Fruit fly (Drosophila melanogaster): ENCODE data around the gene CG14042.

Gene CG14042

dm6 chr2L:5043043-5043442 lies 5.5 kb downstream of the CG14042 start, which contains the start of the genes CG33995, CG44000 and CG44001 (continued):
- no peak for TF ChIP-seq CG14667 (GFP tag; IDR thresholded peaks at IDR 0.05)
- no peak for TF ChIP-seq CG17612 (GFP tag; IDR thresholded peaks at IDR 0.05)
- TF ChIP-seq CG1233 (GFP tag; optimal IDR thresholded peaks at IDR 0.05): no peak
- TF ChIP-seq CG3726 (GFP tag; IDR thresholded peaks at IDR 0.05): no peak
- TF ChIP-seq pum (GFP tag; optimal IDR thresholded peaks at IDR 0.05): peak; percentile 52
- peak; percentile 50 for TF ChIP-seq BEAF-32 (GFP tag; optimal IDR thresholded peaks at IDR 0.05)
- TF ChIP-seq Spps (tag; optimal IDR thresholded peaks at IDR 0.05): no peak
- TF ChIP-seq Ets97D (GFP tag; optimal IDR thresholded peaks at IDR 0.05): peak; percentile 85
- no peak for TF ChIP-seq h (optimal IDR thresholded peaks at IDR 0.05)
- TF ChIP-seq chinmo (GFP tag; IDR thresholded peaks at IDR 0.05; ENCODE audit: partially characterized antibody): no peak
- peak; percentile 32 for TF ChIP-seq CG10366 (GFP tag; IDR thresholded peaks at IDR 0.05)
- TF ChIP-seq fd102C (GFP tag; optimal IDR thresholded peaks at IDR 0.05): no peak
- peak; percentile 59 for TF ChIP-seq Xbp1 (GFP tag; optimal IDR thresholded peaks at IDR 0.05)
- peak; percentile 54 for TF ChIP-seq repo (GFP tag; optimal IDR thresholded peaks at IDR 0.05)
- TF ChIP-seq CG32532 (GFP tag; IDR thresholded peaks at IDR 0.05): peak; percentile 59
- TF ChIP-seq da (GFP tag; optimal IDR thresholded peaks at IDR 0.05): no peak
- TF ChIP-seq oc (tag; optimal IDR thresholded peaks at IDR 0.05): peak; percentile 28
- TF ChIP-seq ci (GFP tag; IDR thresholded peaks at IDR 0.05): peak; percentile 70
- peak; percentile 4 for TF ChIP-seq emc (GFP tag; optimal IDR thresholded peaks at IDR 0.05)
- no peak for TF ChIP-seq HLH4C (GFP tag; IDR thresholded peaks at IDR 0.05; ENCODE audit: partially characterized antibody)
- no peak for TF ChIP-seq Ssrp (tag; optimal IDR thresholded peaks at IDR 0.05)
- TF ChIP-seq grau (tag; optimal IDR thresholded peaks at IDR 0.05): peak; percentile 50
- TF ChIP-seq shn (GFP tag; optimal IDR thresholded peaks at IDR 0.05): peak; percentile 52
- TF ChIP-seq CG34224 (GFP tag; IDR thresholded peaks at IDR 0.05; ENCODE audit: partially characterized antibody): 0 out of 3 replicates have a peak, but pooled peaks have one; percentile 18
- TF ChIP-seq lbe (GFP tag; optimal IDR thresholded peaks at IDR 0.05): peak; percentile 10
- no peak for TF ChIP-seq wor (GFP tag; IDR thresholded peaks at IDR 0.05)
- TF ChIP-seq chn (GFP tag; optimal IDR thresholded peaks at IDR 0.05): peak; percentile 63
- TF ChIP-seq ara (GFP tag; IDR thresholded peaks at IDR 0.05): no peak
- TF ChIP-seq Drgx (GFP tag; IDR thresholded peaks at IDR 0.05): 0 out of 2 replicates have a peak, but pooled peaks have one; percentile 6
- TF ChIP-seq Sox100B (GFP tag; optimal IDR thresholded peaks at IDR 0.05): no peak
- no peak for TF ChIP-seq ato (GFP tag; IDR thresholded peaks at IDR 0.05; ENCODE audit: partially characterized antibody)
- TF ChIP-seq CG5245 (GFP tag; optimal IDR thresholded peaks at IDR 0.05): peak; percentile 45
- TF ChIP-seq slou (GFP tag; optimal IDR thresholded peaks at IDR 0.05): no peak
- peak; percentile 94 for TF ChIP-seq stwl (tag; optimal IDR thresholded peaks at IDR 0.05)
- peak; percentile 40 for TF ChIP-seq caup (GFP tag; optimal IDR thresholded peaks at IDR 0.05; ENCODE audit: severe bottlenecking)
- peak; percentile 51 for TF ChIP-seq CoRest (tag; optimal IDR thresholded peaks at IDR 0.05)
- TF ChIP-seq Bteb2 (GFP tag; optimal IDR thresholded peaks at IDR 0.05): peak; percentile 8
- TF ChIP-seq Atf6 (GFP tag; IDR thresholded peaks at IDR 0.05): no peak
- TF ChIP-seq klu (GFP tag; IDR thresholded peaks at IDR 0.05): no peak
- no peak for TF ChIP-seq aop (GFP tag; IDR thresholded peaks at IDR 0.05)
- TF ChIP-seq vvl (GFP tag; IDR thresholded peaks at IDR 0.05): peak; percentile 71
- TF ChIP-seq Hr39 (optimal IDR thresholded peaks at IDR 0.05): no peak
- peak; percentile 51 for TF ChIP-seq ind (GFP tag; optimal IDR thresholded peaks at IDR 0.05)
- peak; percentile 16 for TF ChIP-seq Nf-YC (tag; optimal IDR thresholded peaks at IDR 0.05)
- TF ChIP-seq ap (GFP tag; IDR thresholded peaks at IDR 0.05): no peak
- peak in 1 of 2 experiments; percentile 8 for TF ChIP-seq insv (GFP tag; optimal IDR thresholded peaks at IDR 0.05)
- TF ChIP-seq CG17568 (GFP tag; optimal IDR thresholded peaks at IDR 0.05): no peak
- TF ChIP-seq Scr (GFP tag; IDR thresholded peaks at IDR 0.05; ENCODE audit: partially characterized antibody): no peak
- peak; percentile 11 for TF ChIP-seq CrebB (tag; optimal IDR thresholded peaks at IDR 0.05)
- peak; percentile 46 for TF ChIP-seq Bgb (GFP tag; IDR thresholded peaks at IDR 0.05; ENCODE audit: partially characterized antibody)
- TF ChIP-seq chm (GFP tag; IDR thresholded peaks at IDR 0.05): peak; percentile 57
- TF ChIP-seq Fer2 (tag; optimal IDR thresholded peaks at IDR 0.05): no peak
